Worm (Caenorhabditis elegans) whole organism, early embryonic: ENCODE results near the gene cbp-1.

ENCODE experiments used
- B0310.2 ChIP-seq: sonication (generic microtip); optimal IDR thresholded peaks from 2 replicates; lab custom pipeline; 2016; ENCODE audit warnings: mild to moderate bottlenecking, missing genetic modification characterization, missing compliant biosample characterization
- ama-1 ChIP-seq: fragments of 150-350 bp; optimal IDR thresholded peaks from 2 replicates; lab custom pipeline; 2014
- ceh-13 ChIP-seq: fragments of 200-800 bp; sonication (Bioruptor generic); optimal IDR thresholded peaks from 2 replicates; lab custom pipeline; 2018; ENCODE audit warnings: mild to moderate bottlenecking, missing genetic modification characterization, missing compliant biosample characterization
- ceh-36 ChIP-seq: sonication (generic microtip); optimal IDR thresholded peaks from 2 replicates; lab custom pipeline; 2016; ENCODE audit warnings: missing genetic modification characterization, inconsistent platforms, missing compliant biosample characterization
- scrt-1 ChIP-seq: fragments of 200-800 bp; sonication (Bioruptor generic); IDR thresholded peaks from 2 replicates; pipeline ENCODE4 v1.3.6; 2022; ENCODE audit warnings: missing genetic modification characterization, missing compliant biosample characterization
- sea-1 ChIP-seq: fragments of 200-800 bp; sonication (Bioruptor generic); conservative IDR thresholded peaks from 2 replicates; pipeline ENCODE4 v1.3.6; 2022; ENCODE audit warnings: missing genetic modification characterization, missing compliant biosample characterization
- tbx-11 ChIP-seq: fragments of 200-800 bp; sonication (Bioruptor generic); IDR thresholded peaks from 2 replicates; pipeline ENCODE4 v1.3.6; 2022; ENCODE audit warnings: missing genetic modification characterization, missing compliant biosample characterization

DNA sequence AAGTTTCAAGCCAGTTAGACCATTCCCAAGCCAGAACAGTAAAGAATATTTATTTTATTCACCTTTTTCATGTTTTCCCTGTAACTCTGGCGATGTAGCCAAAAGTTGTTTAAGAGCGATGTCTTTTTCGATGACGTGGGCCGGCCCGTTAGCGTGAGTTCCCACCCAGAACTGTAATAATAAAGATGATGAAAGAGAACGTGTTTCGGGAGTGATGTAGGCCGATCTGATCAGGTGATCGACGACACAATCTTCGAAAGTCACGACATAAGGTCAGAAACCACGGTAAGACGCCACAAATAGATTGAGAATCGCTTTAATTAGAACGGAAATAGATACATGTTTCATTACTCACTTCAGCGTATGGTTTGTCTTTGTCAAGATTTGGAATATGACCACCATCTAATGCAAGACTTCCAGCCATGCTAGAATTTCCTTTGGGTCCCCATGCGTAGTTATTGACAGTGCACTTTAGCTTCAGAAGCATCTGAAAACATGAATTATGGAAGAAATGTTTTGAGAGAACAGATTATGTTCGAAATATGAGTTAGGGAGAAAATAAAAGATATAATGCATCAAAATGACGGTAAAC lies 40.8 kb downstream of the cbp-1 start, which contains the start of gene ZK632.4:
- TF ChIP-seq ama-1 (lab: Kevin White, UChicago) (no peak), tbx-11 (no peak), sea-1 (no peak), scrt-1 (GFP tag; lab: Robert Waterston, UW) (no peak), ceh-36 (tag; lab: Kevin White, UChicago) (no peak), ceh-13 (GFP tag; lab: Kevin White, UChicago) (no peak), B0310.2 (no peak)
